Fruit fly (Drosophila melanogaster): Measurements from ENCODE around the gene Sld5.

Gene Sld5

dm6 chr3R:26103440-26103839, 47.1 kb upstream of the Sld5 start:
- TF ChIP-seq D1 (tag; optimal IDR thresholded peaks at IDR 0.05) = peak; percentile 75
- no peak for TF ChIP-seq fd96Ca (GFP tag; IDR thresholded peaks at IDR 0.05)

dm6 chr3R:26099238-26099637, 42.9 kb upstream of the Sld5 start:
- TF ChIP-seq CG9948 (tag; optimal IDR thresholded peaks at IDR 0.05) (no peak), CG4496 (GFP tag; IDR thresholded peaks at IDR 0.05) (0 out of 3 replicates have a peak, but pooled peaks have one; percentile 37), fd96Ca (GFP tag; IDR thresholded peaks at IDR 0.05) (0 out of 3 replicates have a peak, but pooled peaks have one; percentile 55), CG34367 (tag; optimal IDR thresholded peaks at IDR 0.05) (no peak), CG8301 (tag; optimal IDR thresholded peaks at IDR 0.05) (no peak), D1 (tag; optimal IDR thresholded peaks at IDR 0.05) (no peak)

dm6 chr3R:26098502-26099210, 42.3 kb upstream of the Sld5 start, which contains the start of gene dysf:
Gene dysf, minus strand, starts transcription at chr3R:26098711.
- TF ChIP-seq CG34367 (tag; optimal IDR thresholded peaks at IDR 0.05) (peak; percentile 70), CG13204 (GFP tag; optimal IDR thresholded peaks at IDR 0.05) (peak; percentile 51), D1 (tag; optimal IDR thresholded peaks at IDR 0.05) (peak; percentile 48), Pif1A (GFP tag; optimal IDR thresholded peaks at IDR 0.05) (peak; percentile 24), CG14655 (GFP tag; optimal IDR thresholded peaks at IDR 0.05) (peak; percentile 83), CG8159 (tag; optimal IDR thresholded peaks at IDR 0.05) (peak; percentile 91), CG15710 (tag; optimal IDR thresholded peaks at IDR 0.05) (peak; percentile 85), CG8301 (tag; optimal IDR thresholded peaks at IDR 0.05) (peak; percentile 54), Ets98B (GFP tag; IDR thresholded peaks at IDR 0.05) (no peak), CG17806 (tag; optimal IDR thresholded peaks at IDR 0.05) (peak; percentile 64), Pif1B (GFP tag; optimal IDR thresholded peaks at IDR 0.05) (peak; percentile 54), Snoo (tag; optimal IDR thresholded peaks at IDR 0.05) (peak; percentile 73), EcR (GFP tag; optimal IDR thresholded peaks at IDR 0.05) (no peak), gl (tag; optimal IDR thresholded peaks at IDR 0.05) (no peak), CG4496 (GFP tag; IDR thresholded peaks at IDR 0.05) (no peak), rn (GFP tag; IDR thresholded peaks at IDR 0.05) (no peak; the same call in 1 of the 2 replicates), CG32121 (GFP tag; IDR thresholded peaks at IDR 0.05) (peak; percentile 45), fd96Ca (GFP tag; IDR thresholded peaks at IDR 0.05) (peak; percentile 9; the same call in 1 of the 3 replicates), CG9948 (tag; optimal IDR thresholded peaks at IDR 0.05) (peak; percentile 78)

- no peak for TF ChIP-seq CG17806 (tag; optimal IDR thresholded peaks at IDR 0.05)
- no peak for TF ChIP-seq Pif1A (GFP tag; optimal IDR thresholded peaks at IDR 0.05)
- TF ChIP-seq Ets98B (GFP tag; IDR thresholded peaks at IDR 0.05) = no peak
- no peak for TF ChIP-seq CG14655 (GFP tag; optimal IDR thresholded peaks at IDR 0.05)
- no peak for TF ChIP-seq CG8301 (tag; optimal IDR thresholded peaks at IDR 0.05)
- no peak for TF ChIP-seq Pif1B (GFP tag; optimal IDR thresholded peaks at IDR 0.05)
- TF ChIP-seq CG34367 (tag; optimal IDR thresholded peaks at IDR 0.05) = no peak
- no peak for TF ChIP-seq CG10348 (GFP tag; IDR thresholded peaks at IDR 0.05)
Measured at dm6 chr3R:26096192-26096591, 39.8 kb upstream of the Sld5 start.

dm6 chr3R:26095551-26095950, 39.2 kb upstream of the Sld5 start:
- TF ChIP-seq CG8159 (tag; optimal IDR thresholded peaks at IDR 0.05) = peak; percentile 1
- TF ChIP-seq CG32121 (GFP tag; IDR thresholded peaks at IDR 0.05) = no peak
- peak; percentile 4 for TF ChIP-seq CG14655 (GFP tag; optimal IDR thresholded peaks at IDR 0.05)

- TF ChIP-seq D1 (tag; optimal IDR thresholded peaks at IDR 0.05) (no peak), CG32121 (GFP tag; IDR thresholded peaks at IDR 0.05) (peak; percentile 50; the same call in 1 of the 2 replicates), CG12605 (GFP tag; IDR thresholded peaks at IDR 0.05) (peak; percentile 65; the same call in 1 of the 2 replicates), Pif1A (GFP tag; optimal IDR thresholded peaks at IDR 0.05) (peak; percentile 74), Snoo (tag; optimal IDR thresholded peaks at IDR 0.05) (peak; percentile 77), rn (GFP tag; IDR thresholded peaks at IDR 0.05) (peak; percentile 44; the same call in 1 of the 2 replicates), CG14655 (GFP tag; optimal IDR thresholded peaks at IDR 0.05) (peak; percentile 78), CG8159 (tag; optimal IDR thresholded peaks at IDR 0.05) (peak; percentile 83), Pif1B (GFP tag; optimal IDR thresholded peaks at IDR 0.05) (peak; percentile 66), CG10348 (GFP tag; IDR thresholded peaks at IDR 0.05) (no peak), fd96Ca (GFP tag; IDR thresholded peaks at IDR 0.05) (0 out of 3 replicates have a peak, but pooled peaks have one; percentile 46), CG34367 (tag; optimal IDR thresholded peaks at IDR 0.05) (peak; percentile 68), CG4496 (GFP tag; IDR thresholded peaks at IDR 0.05) (peak; percentile 64; the same call in 2 of the 3 replicates), CG9948 (tag; optimal IDR thresholded peaks at IDR 0.05) (peak; percentile 78), CG8301 (tag; optimal IDR thresholded peaks at IDR 0.05) (peak; percentile 74), EcR (GFP tag; optimal IDR thresholded peaks at IDR 0.05) (no peak), CG13204 (GFP tag; optimal IDR thresholded peaks at IDR 0.05) (peak; percentile 34), gl (tag; optimal IDR thresholded peaks at IDR 0.05) (peak; percentile 50), CG17806 (tag; optimal IDR thresholded peaks at IDR 0.05) (peak; percentile 78), CG15710 (tag; optimal IDR thresholded peaks at IDR 0.05) (peak; percentile 79), Ets98B (GFP tag; IDR thresholded peaks at IDR 0.05) (peak; percentile 70)
Measured at dm6 chr3R:26081380-26081991, 25.1 kb upstream of the Sld5 start.

Data from whole organism, pupa.